Fruit fly (Drosophila melanogaster) whole organism, prepupa: Measurements from ENCODE around the gene CG8219.

Experiments used
- Sox15 ChIP-seq: fragments of 200-800 bp; sonication (Bioruptor generic); optimal IDR thresholded peaks from 3 replicates; lab custom pipeline; 2016; ENCODE audit warnings: missing biosample characterization, missing genetic modification characterization
- fkh ChIP-seq: fragments of 200-800 bp; sonication (Bioruptor generic); optimal IDR thresholded peaks from 3 replicates; lab custom pipeline; 2017; ENCODE audit warnings: missing biosample characterization, mild to moderate bottlenecking, missing genetic modification characterization, moderate library complexity
- ss ChIP-seq, 2 experiments: fragments of 200-800 bp; sonication (Bioruptor generic); optimal IDR thresholded peaks; 2 replicates in 1 of 2; 3 replicates in 1 of 2; lab custom pipeline; 2017 to 2018; ENCODE audit warnings: mild to moderate bottlenecking in 2 of 2, missing biosample characterization in 2 of 2, missing genetic modification characterization in 2 of 2, moderate library complexity in 1 of 2

- TF ChIP-seq fkh, result no peak
- no peak for TF ChIP-seq Sox15 (GFP tag; lab: Kevin White, UChicago)
- no peak for TF ChIP-seq ss (GFP tag; optimal IDR thresholded peaks at IDR 0.05; lab: Kevin White, UChicago)
Observed at dm6 chr3L:6234035-6234434, 33.8 kb downstream of the CG8219 start, which contains the start of gene CG42714.
